Worm (Caenorhabditis elegans) whole organism, L4 larva: ENCODE data around the gene D1005.4.

Experiments
- aly-2 ChIP-seq: sonication (generic microtip); optimal IDR thresholded peaks from 2 replicates; lab custom pipeline; 2018; ENCODE audit warnings: missing biosample characterization, missing genetic modification characterization
- duxl-1 ChIP-seq: sonication (generic microtip); optimal IDR thresholded peaks from 2 replicates; lab custom pipeline; 2016; ENCODE audit warnings: mild to moderate bottlenecking, missing genetic modification characterization, moderate library complexity, missing compliant biosample characterization; ENCODE audit not compliant: poor library complexity
- hlh-11 ChIP-seq: fragments of 200-800 bp; sonication (Bioruptor generic); optimal IDR thresholded peaks from 2 replicates; lab custom pipeline; 2018; ENCODE audit warnings: mild to moderate bottlenecking, missing genetic modification characterization, missing compliant biosample characterization
- jun-1 ChIP-seq: fragments of 150-350 bp; optimal IDR thresholded peaks from 2 replicates; lab custom pipeline; 2014; ENCODE audit warnings: missing biosample characterization, missing genetic modification reagents, missing genetic modification characterization
- madf-9 ChIP-seq: fragments of 200-800 bp; sonication (Bioruptor generic); conservative IDR thresholded peaks from 2 replicates; pipeline ENCODE4 v1.3.6; 2022; ENCODE audit warnings: missing genetic modification reagents, missing genetic modification characterization, missing compliant biosample characterization
- nhr-237 ChIP-seq: sonication (generic microtip); optimal IDR thresholded peaks from 2 replicates; lab custom pipeline; 2017; ENCODE audit warnings: missing biosample characterization, missing genetic modification characterization
- unc-39 ChIP-seq: sonication (generic microtip); optimal IDR thresholded peaks from 2 replicates; lab custom pipeline; 2017; ENCODE audit warnings: missing biosample characterization, missing genetic modification characterization

ce11 chrX:1502490-1502889 is 16.9 kb upstream of the D1005.4 start, which contains the start of gene F09E10.1:
- no peak for TF ChIP-seq jun-1 (tag; lab: Kevin White, UChicago)
- TF ChIP-seq nhr-237 (tag; lab: Kevin White, UChicago) = no peak
- no peak for TF ChIP-seq unc-39 (tag; lab: Kevin White, UChicago)
- no peak for TF ChIP-seq madf-9 (GFP tag; lab: Robert Waterston, UW)
- no peak for TF ChIP-seq duxl-1 (tag; lab: Kevin White, UChicago)
- TF ChIP-seq aly-2 (tag; lab: Kevin White, UChicago) = no peak
- TF ChIP-seq hlh-11 (tag; lab: Kevin White, UChicago) = no peak
